Worm (Caenorhabditis elegans) whole organism, L3 larva: ENCODE measurements around the gene ima-3.

Experiments used
- egl-27 ChIP-seq: sonication (generic microtip); optimal IDR thresholded peaks from 4 replicates; lab custom pipeline; 2017; ENCODE audit warnings: missing biosample characterization, missing genetic modification reagents, missing genetic modification characterization
- fos-1 ChIP-seq: fragments of 150-350 bp; optimal IDR thresholded peaks from 2 replicates; lab custom pipeline; 2014; ENCODE audit warnings: missing biosample characterization, missing genetic modification characterization
- lin-15B ChIP-seq: fragments of 150-350 bp; optimal IDR thresholded peaks from 2 replicates; lab custom pipeline; 2014; ENCODE audit warnings: missing biosample characterization, missing genetic modification characterization
- mdl-1 ChIP-seq: fragments of 150-350 bp; optimal IDR thresholded peaks from 2 replicates; lab custom pipeline; 2014; ENCODE audit warnings: missing biosample characterization, missing genetic modification characterization
- nhr-25 ChIP-seq: sonication (generic microtip); optimal IDR thresholded peaks from 2 replicates; lab custom pipeline; 2017; ENCODE audit warnings: missing biosample characterization, missing genetic modification characterization
- nhr-67 ChIP-seq: fragments of 150-350 bp; optimal IDR thresholded peaks from 2 replicates; lab custom pipeline; 2014; ENCODE audit warnings: missing biosample characterization, missing genetic modification characterization
- tbx-2 ChIP-seq: sonication (generic microtip); optimal IDR thresholded peaks from 2 replicates; lab custom pipeline; 2016; ENCODE audit warnings: mild to moderate bottlenecking, missing genetic modification characterization, missing compliant biosample characterization
- unc-39 ChIP-seq: sonication (generic microtip); optimal IDR thresholded peaks from 4 replicates; lab custom pipeline; 2017; ENCODE audit warnings: missing biosample characterization, missing genetic modification characterization
- unc-62 ChIP-seq: fragments of 150-350 bp; sonication (generic microtip); optimal IDR thresholded peaks from 4 replicates; lab custom pipeline; 2014; ENCODE audit warnings: missing biosample characterization, missing genetic modification reagents, missing genetic modification characterization

DNA sequence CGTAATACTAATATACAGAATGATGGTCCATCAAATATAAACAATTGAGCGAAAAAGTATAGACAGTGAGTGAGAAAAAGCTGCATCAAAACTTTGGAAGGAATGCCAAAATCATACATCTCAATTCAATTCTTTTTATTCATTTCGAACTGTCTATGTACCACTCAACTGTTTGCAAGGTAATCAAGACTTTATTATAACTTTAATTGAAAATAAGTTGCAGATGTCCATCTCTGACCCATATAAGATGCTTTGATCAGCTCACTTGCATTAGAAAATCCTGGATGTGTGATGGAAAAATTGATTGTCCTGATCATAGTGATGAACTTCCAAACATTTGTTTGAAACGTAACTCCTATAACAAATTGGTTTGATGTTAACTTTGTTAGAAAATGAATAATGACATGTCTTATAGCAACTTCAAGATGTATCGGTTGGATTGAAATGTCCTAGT is 6.1 kb upstream of the ima-3 start, which contains the start of gene F32E10.8:
- no peak for TF ChIP-seq unc-39 (tag; lab: Kevin White, UChicago)
- no peak for TF ChIP-seq lin-15B
- TF ChIP-seq unc-62 (GFP tag; lab: Kevin White, UChicago): no peak
- TF ChIP-seq fos-1 (tag; lab: Kevin White, UChicago): no peak
- TF ChIP-seq nhr-67: no peak
- TF ChIP-seq egl-27 (tag; lab: Kevin White, UChicago): no peak
- TF ChIP-seq mdl-1: no peak
- no peak for TF ChIP-seq nhr-25 (tag; lab: Kevin White, UChicago)
- TF ChIP-seq tbx-2 (tag; lab: Kevin White, UChicago): no peak
